Fruit fly (Drosophila melanogaster) whole organism, embryonic: ENCODE data around the gene CG33946.

ENCODE experiments used
- Ada2b ChIP-seq: fragments of 200-800 bp; sonication (Bioruptor generic); IDR thresholded peaks from 2 replicates; pipeline ENCODE4 v1.3.6; 2022; ENCODE audit warnings: missing biosample characterization, missing genetic modification characterization
- Atf3 ChIP-seq: fragments of 200-800 bp; sonication (Bioruptor generic); optimal IDR thresholded peaks from 3 replicates; lab custom pipeline; 2016; ENCODE audit warnings: missing biosample characterization, missing genetic modification characterization
- Awh ChIP-seq: fragments of 200-800 bp; sonication (Bioruptor generic); IDR thresholded peaks from 2 replicates; pipeline ENCODE4, ENCODE4 v1.3.6; 2022; ENCODE audit warnings: missing biosample characterization, missing genetic modification characterization
- CG10147 ChIP-seq: fragments of 200-800 bp; sonication (Bioruptor generic); optimal IDR thresholded peaks from 2 replicates; lab custom pipeline; 2019; ENCODE audit warnings: missing biosample characterization, mild to moderate bottlenecking, missing genetic modification characterization, moderate library complexity
- CG10431 ChIP-seq: fragments of 200-800 bp; sonication (Bioruptor generic); optimal IDR thresholded peaks from 3 replicates; lab custom pipeline; 2018; ENCODE audit warnings: missing biosample characterization, mild to moderate bottlenecking, missing genetic modification characterization
- CG10654 ChIP-seq: fragments of 200-800 bp; sonication (Bioruptor generic); optimal IDR thresholded peaks from 2 replicates; lab custom pipeline; 2016; ENCODE audit warnings: missing biosample characterization, missing genetic modification characterization
- CG12299 ChIP-seq: fragments of 200-800 bp; sonication (Bioruptor generic); optimal IDR thresholded peaks from 2 replicates; lab custom pipeline; 2018; ENCODE audit warnings: missing biosample characterization, mild to moderate bottlenecking, missing genetic modification characterization
- CG14441 ChIP-seq: fragments of 200-800 bp; sonication (Bioruptor generic); IDR thresholded peaks from 2 replicates; pipeline ENCODE4 v1.3.6; 2022; ENCODE audit warnings: missing biosample characterization, missing genetic modification characterization
- CG14710 ChIP-seq: fragments of 200-800 bp; sonication (Bioruptor generic); optimal IDR thresholded peaks from 3 replicates; lab custom pipeline; 2019; ENCODE audit warnings: missing biosample characterization, mild to moderate bottlenecking, missing genetic modification characterization, moderate library complexity
- CG14965 ChIP-seq: fragments of 200-800 bp; sonication (Bioruptor generic); optimal IDR thresholded peaks from 2 replicates; lab custom pipeline; 2016; ENCODE audit warnings: missing biosample characterization, missing genetic modification characterization, borderline replicate concordance
- CG1529 ChIP-seq: fragments of 200-800 bp; sonication (Bioruptor generic); optimal IDR thresholded peaks from 3 replicates; lab custom pipeline; 2018; ENCODE audit warnings: missing biosample characterization, missing genetic modification characterization
- CG15479 ChIP-seq: fragments of 200-800 bp; sonication (Bioruptor generic); optimal IDR thresholded peaks from 3 replicates; lab custom pipeline; 2019; ENCODE audit warnings: missing biosample characterization, mild to moderate bottlenecking, missing genetic modification characterization, moderate library complexity
- CG18619 ChIP-seq: fragments of 200-800 bp; sonication (Bioruptor generic); optimal IDR thresholded peaks from 3 replicates; lab custom pipeline; 2017; ENCODE audit warnings: missing biosample characterization, mild to moderate bottlenecking, missing genetic modification characterization
- CG2129 ChIP-seq: fragments of 200-800 bp; sonication (Bioruptor generic); IDR thresholded peaks from 2 replicates; pipeline ENCODE4 v1.3.6; 2022; ENCODE audit warnings: missing biosample characterization, missing genetic modification characterization; ENCODE audit not compliant: partially characterized antibody
- CG30020 ChIP-seq: fragments of 200-800 bp; optimal IDR thresholded peaks from 2 replicates; lab custom pipeline; 2019; ENCODE audit warnings: missing biosample characterization, mild to moderate bottlenecking, missing genetic modification characterization, moderate library complexity
- CG3726 ChIP-seq: fragments of 200-800 bp; sonication (Bioruptor generic); IDR thresholded peaks from 3 replicates; pipeline ENCODE4, ENCODE4 v1.3.6; 2022; ENCODE audit warnings: missing biosample characterization, missing genetic modification characterization
- CG3995 ChIP-seq: fragments of 200-800 bp; sonication (Bioruptor generic); optimal IDR thresholded peaks from 3 replicates; lab custom pipeline; 2016; ENCODE audit warnings: missing biosample characterization, missing genetic modification characterization
- CG4854 ChIP-seq: fragments of 200-800 bp; sonication (Bioruptor generic); optimal IDR thresholded peaks from 2 replicates; lab custom pipeline; 2016; ENCODE audit warnings: missing biosample characterization, missing genetic modification characterization, inconsistent platforms
- CG6689 ChIP-seq: fragments of 200-800 bp; sonication (Bioruptor generic); IDR thresholded peaks from 2 replicates; pipeline ENCODE4 v1.3.6; 2022; ENCODE audit warnings: missing biosample characterization, missing genetic modification characterization
- CG6813 ChIP-seq: fragments of 200-800 bp; sonication (Bioruptor generic); optimal IDR thresholded peaks from 2 replicates; lab custom pipeline; 2017; ENCODE audit warnings: missing biosample characterization, missing genetic modification characterization, mild to moderate bottlenecking, moderate library complexity, missing genetic modification reagents
- CG7786 ChIP-seq: fragments of 200-800 bp; sonication (Bioruptor generic); optimal IDR thresholded peaks from 2 replicates; lab custom pipeline; 2016; ENCODE audit warnings: missing biosample characterization, missing genetic modification characterization
- CG7839 ChIP-seq: fragments of 200-800 bp; sonication (Bioruptor generic); optimal IDR thresholded peaks from 3 replicates; lab custom pipeline; 2018; ENCODE audit warnings: missing biosample characterization, mild to moderate bottlenecking, missing genetic modification characterization, moderate library complexity
- CG8290 ChIP-seq, 3 experiments: fragments of 200-800 bp; sonication (Bioruptor generic); optimal IDR thresholded peaks; 2 replicates each; lab custom pipeline; 2016 to 2019; ENCODE audit warnings: missing biosample characterization in 3 of 3, missing genetic modification characterization in 3 of 3, mild to moderate bottlenecking in 2 of 3, moderate library complexity in 1 of 3
- CHES-1-like ChIP-seq: fragments of 200-800 bp; sonication (Bioruptor generic); optimal IDR thresholded peaks from 2 replicates; lab custom pipeline; 2016; ENCODE audit warnings: missing biosample characterization, missing genetic modification characterization
- Dfd ChIP-seq, 2 experiments: fragments of >200 bp; optimal IDR thresholded peaks; 2 replicates each; lab custom pipeline; 2017; ENCODE audit warnings: missing biosample characterization in 2 of 2, missing genetic modification characterization in 2 of 2
- Mes4 ChIP-seq: fragments of 200-800 bp; sonication (Bioruptor generic); optimal IDR thresholded peaks from 2 replicates; lab custom pipeline; 2016; ENCODE audit warnings: missing biosample characterization, missing genetic modification characterization
- Poxn ChIP-seq: fragments of 200-800 bp; sonication (Bioruptor generic); IDR thresholded peaks from 2 replicates; pipeline ENCODE4 v1.3.6; 2022; ENCODE audit warnings: missing biosample characterization, missing genetic modification characterization
- Sry-β ChIP-seq: fragments of 200-800 bp; sonication (Bioruptor generic); optimal IDR thresholded peaks from 2 replicates; lab custom pipeline; 2018; ENCODE audit warnings: missing biosample characterization, mild to moderate bottlenecking, missing genetic modification characterization, moderate library complexity
- Trl ChIP-seq, 3 experiments: fragments of >200 bp in 2 of 3; fragments of 200-800 bp in 1 of 3; sonication (Bioruptor generic) in 1 of 3; optimal IDR thresholded peaks; 2 replicates in 1 of 3; 3 replicates in 2 of 3; lab custom pipeline; 2016 to 2017; ENCODE audit warnings: missing biosample characterization in 1 of 3, missing genetic modification characterization in 1 of 3
- Xrp1 ChIP-seq: fragments of 200-800 bp; sonication (Bioruptor generic); IDR thresholded peaks from 2 replicates; pipeline ENCODE4 v1.3.6; 2022; ENCODE audit warnings: missing biosample characterization, missing genetic modification characterization
- ato ChIP-seq: fragments of 200-800 bp; sonication (Bioruptor generic); IDR thresholded peaks from 2 replicates; pipeline ENCODE4 v1.3.6; 2022; ENCODE audit warnings: missing biosample characterization, missing genetic modification characterization; ENCODE audit not compliant: partially characterized antibody
- az2 ChIP-seq: fragments of 200-800 bp; sonication (Bioruptor generic); optimal IDR thresholded peaks from 3 replicates; lab custom pipeline; 2016; ENCODE audit warnings: missing biosample characterization, missing genetic modification characterization
- cad ChIP-seq: fragments of >200 bp; optimal IDR thresholded peaks from 2 replicates; lab custom pipeline; 2017; ENCODE audit warnings: missing biosample characterization, missing genetic modification characterization
- crol ChIP-seq: fragments of 200-800 bp; sonication (Bioruptor generic); IDR thresholded peaks from 2 replicates; pipeline ENCODE4 v1.3.6; 2022; ENCODE audit warnings: missing biosample characterization, missing genetic modification characterization
- cwo ChIP-seq: fragments of 200-800 bp; sonication (Bioruptor generic); optimal IDR thresholded peaks from 3 replicates; lab custom pipeline; 2017; ENCODE audit warnings: missing biosample characterization, missing genetic modification characterization, mild to moderate bottlenecking, moderate library complexity, missing genetic modification reagents
- disco-r ChIP-seq: fragments of 200-800 bp; sonication (Bioruptor generic); optimal IDR thresholded peaks from 2 replicates; lab custom pipeline; 2016; ENCODE audit warnings: missing biosample characterization, missing genetic modification characterization
- dpn ChIP-seq, 2 experiments: fragments of 200-800 bp; sonication (Bioruptor generic); optimal IDR thresholded peaks; 3 replicates each; lab custom pipeline; 2016; ENCODE audit warnings: missing biosample characterization in 2 of 2, missing genetic modification characterization in 2 of 2
- dysf ChIP-seq: fragments of 200-800 bp; sonication (Bioruptor generic); IDR thresholded peaks from 3 replicates; pipeline ENCODE4 v1.3.6; 2022; ENCODE audit warnings: missing biosample characterization, missing genetic modification characterization
- ftz-f1 ChIP-seq: fragments of 200-800 bp; sonication (Bioruptor generic); optimal IDR thresholded peaks from 2 replicates; lab custom pipeline; 2016; ENCODE audit warnings: missing biosample characterization, missing genetic modification characterization
- gcm ChIP-seq: fragments of 200-800 bp; sonication (Bioruptor generic); optimal IDR thresholded peaks from 2 replicates; lab custom pipeline; 2019; ENCODE audit warnings: missing biosample characterization, mild to moderate bottlenecking, missing genetic modification characterization, moderate library complexity
- gfzf ChIP-seq: fragments of 200-800 bp; sonication (Bioruptor generic); optimal IDR thresholded peaks from 2 replicates; lab custom pipeline; 2016; ENCODE audit warnings: missing biosample characterization, mild to moderate bottlenecking, missing genetic modification characterization, moderate library complexity
- her ChIP-seq: fragments of 200-800 bp; sonication (Bioruptor generic); optimal IDR thresholded peaks from 2 replicates; lab custom pipeline; 2016; ENCODE audit warnings: missing biosample characterization, missing genetic modification characterization
- ind ChIP-seq: fragments of 200-800 bp; sonication (Bioruptor generic); optimal IDR thresholded peaks from 3 replicates; lab custom pipeline; 2016; ENCODE audit warnings: missing biosample characterization, missing genetic modification characterization
- insv ChIP-seq, 2 experiments: fragments of 200-800 bp; sonication (Bioruptor generic); optimal IDR thresholded peaks; 3 replicates each; lab custom pipeline; 2016 to 2018; ENCODE audit warnings: missing biosample characterization in 2 of 2, missing genetic modification characterization in 2 of 2
- inv ChIP-seq: fragments of 200-800 bp; sonication (Bioruptor generic); IDR thresholded peaks from 2 replicates; pipeline ENCODE4 v1.3.6; 2022; ENCODE audit warnings: missing biosample characterization, missing genetic modification characterization; ENCODE audit not compliant: partially characterized antibody
- pros ChIP-seq: fragments of 200-800 bp; sonication (Bioruptor generic); optimal IDR thresholded peaks from 3 replicates; lab custom pipeline; 2019; ENCODE audit warnings: missing biosample characterization, mild to moderate bottlenecking, missing genetic modification characterization, moderate library complexity
- pzg ChIP-seq: fragments of 200-800 bp; sonication (Bioruptor generic); optimal IDR thresholded peaks from 3 replicates; lab custom pipeline; 2018; ENCODE audit warnings: missing biosample characterization, mild to moderate bottlenecking, missing genetic modification characterization, moderate library complexity
- shn ChIP-seq: fragments of 200-800 bp; sonication (Bioruptor generic); optimal IDR thresholded peaks from 3 replicates; lab custom pipeline; 2016; ENCODE audit warnings: missing biosample characterization, missing genetic modification characterization
- usp ChIP-seq: fragments of >200 bp; optimal IDR thresholded peaks from 2 replicates; lab custom pipeline; 2017; ENCODE audit warnings: missing biosample characterization, missing genetic modification characterization
- zen2 ChIP-seq: fragments of 200-800 bp; sonication (Bioruptor generic); IDR thresholded peaks from 3 replicates; pipeline ENCODE4 v1.3.6; 2022; ENCODE audit warnings: missing biosample characterization, missing genetic modification characterization; ENCODE audit not compliant: partially characterized antibody

Gene CG33946

DNA sequence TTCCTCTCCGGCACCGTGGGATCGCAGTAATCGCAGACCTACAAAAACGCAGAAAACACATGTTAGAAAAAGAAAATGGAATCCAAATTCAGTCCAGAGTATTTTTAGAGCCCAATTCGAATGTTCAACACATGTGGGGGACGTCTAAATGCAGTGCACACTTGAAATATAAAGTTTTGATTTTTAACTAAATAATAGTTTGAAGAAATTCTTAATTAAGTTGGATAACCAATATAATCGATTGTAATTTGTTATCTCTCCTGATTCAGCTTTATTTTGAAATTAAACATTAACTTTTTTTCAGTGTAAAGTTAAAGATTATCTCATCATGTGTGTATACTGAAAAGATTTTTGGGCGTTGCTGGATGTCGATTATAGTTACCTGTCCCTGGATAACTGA lies 3.2 kb upstream of the CG33946 start (continued):
- TF ChIP-seq dysf: peak; percentile 48; the same call in 1 of the 3 replicates
- TF ChIP-seq Xrp1 (GFP tag; lab: Robert Waterston, UW): peak; percentile 87
- TF ChIP-seq az2: peak; percentile 76
- no peak for TF ChIP-seq cad (GFP tag; lab: Kevin White, UChicago)
- no peak for TF ChIP-seq ftz-f1 (GFP tag; lab: Kevin White, UChicago)
- TF ChIP-seq inv (GFP tag; lab: Robert Waterston, UW): no peak
- no peak for TF ChIP-seq zen2 (GFP tag; lab: Robert Waterston, UW)
- TF ChIP-seq cwo (GFP tag; lab: Kevin White, UChicago): no peak
- no peak for TF ChIP-seq CG8290 (GFP tag; optimal IDR thresholded peaks at IDR 0.05; lab: Kevin White, UChicago)
- TF ChIP-seq CG8290 (tag; optimal IDR thresholded peaks at IDR 0.05; lab: Kevin White, UChicago): no peak
- peak; percentile 75 for TF ChIP-seq CG6689 (GFP tag; lab: Robert Waterston, UW)
- peak; percentile 44 for TF ChIP-seq CG10654
- no peak for TF ChIP-seq gfzf (GFP tag; lab: Kevin White, UChicago)
- peak; percentile 46; the same call in 1 of the 2 replicates for TF ChIP-seq CG14441 (GFP tag; lab: Robert Waterston, UW)
- no peak for TF ChIP-seq Sry-β (GFP tag; lab: Kevin White, UChicago)
- no peak for TF ChIP-seq her (GFP tag; lab: Kevin White, UChicago)
- TF ChIP-seq CG6813: peak; percentile 40
- TF ChIP-seq pros (GFP tag; lab: Kevin White, UChicago): no peak
- TF ChIP-seq Dfd (GFP tag; optimal IDR thresholded peaks at IDR 0.05; lab: Kevin White, UChicago): no peak
- no peak for TF ChIP-seq usp
- TF ChIP-seq CG3726 (GFP tag; lab: Robert Waterston, UW): peak; percentile 36; the same call in 1 of the 3 replicates
- TF ChIP-seq CG10431 (GFP tag; lab: Kevin White, UChicago): no peak
- TF ChIP-seq ato: no peak
- TF ChIP-seq dpn (GFP tag; optimal IDR thresholded peaks at IDR 0.05; lab: Kevin White, UChicago): peak; percentile 38 to 54
- peak; percentile 39; the same call in 1 of the 2 replicates for TF ChIP-seq Ada2b (GFP tag; lab: Robert Waterston, UW)
- peak; percentile 77 for TF ChIP-seq gcm (GFP tag; lab: Kevin White, UChicago)
- no peak for TF ChIP-seq CG3995 (GFP tag; lab: Kevin White, UChicago)
- TF ChIP-seq CG14965: no peak
- no peak for TF ChIP-seq CG15479
- TF ChIP-seq ind (GFP tag; lab: Kevin White, UChicago): peak; percentile 55
- TF ChIP-seq shn (GFP tag; lab: Kevin White, UChicago): no peak
- peak; percentile 53 for TF ChIP-seq CG1529 (GFP tag; lab: Kevin White, UChicago)
- TF ChIP-seq crol (GFP tag; lab: Robert Waterston, UW): no peak
- no peak for TF ChIP-seq Trl (optimal IDR thresholded peaks at IDR 0.05; lab: Kevin White, UChicago)
- peak; percentile 50 for TF ChIP-seq Trl (GFP tag; optimal IDR thresholded peaks at IDR 0.05; lab: Kevin White, UChicago)
- TF ChIP-seq CG4854: peak; percentile 2
- TF ChIP-seq Mes4 (GFP tag; lab: Kevin White, UChicago): peak; percentile 18
- TF ChIP-seq CG7839: peak; percentile 81
- TF ChIP-seq CHES-1-like: no peak
- no peak for TF ChIP-seq CG7786 (GFP tag; lab: Kevin White, UChicago)
- TF ChIP-seq CG10147: peak; percentile 31
- TF ChIP-seq insv (GFP tag; optimal IDR thresholded peaks at IDR 0.05; lab: Kevin White, UChicago): no peak
- TF ChIP-seq pzg: no peak
- peak; percentile 16 for TF ChIP-seq Atf3 (GFP tag; lab: Kevin White, UChicago)
- TF ChIP-seq CG14710 (tag; lab: Kevin White, UChicago): peak; percentile 81
- peak; percentile 27 for TF ChIP-seq CG12299 (tag; lab: Kevin White, UChicago)
- TF ChIP-seq Awh (GFP tag; lab: Robert Waterston, UW): peak; percentile 78
- TF ChIP-seq Poxn (GFP tag; lab: Robert Waterston, UW): no peak
- peak; percentile 27 for TF ChIP-seq CG18619 (GFP tag; lab: Kevin White, UChicago)
- no peak for TF ChIP-seq CG2129 (GFP tag; lab: Robert Waterston, UW)
- TF ChIP-seq disco-r: no peak
- TF ChIP-seq CG30020 (tag; lab: Kevin White, UChicago): peak; percentile 5
